Worm (Caenorhabditis elegans) whole organism, L4/young adult: ENCODE measurements around the gene wrt-6.

ENCODE experiments used
- W03F9.2 ChIP-seq: fragments of 150-350 bp; optimal IDR thresholded peaks from 2 replicates; lab custom pipeline; 2014; ENCODE audit warnings: missing biosample characterization, missing genetic modification characterization
- dao-5 ChIP-seq: sonication (generic microtip); optimal IDR thresholded peaks from 2 replicates; lab custom pipeline; 2016; ENCODE audit warnings: missing genotype, missing genetic modification characterization, moderate library complexity, missing compliant biosample characterization
- him-1 ChIP-seq: sonication (generic microtip); optimal IDR thresholded peaks from 2 replicates; lab custom pipeline; 2016; ENCODE audit warnings: missing genotype, missing genetic modification reagents, missing genetic modification characterization, missing compliant biosample characterization

- no peak for TF ChIP-seq dao-5 (tag; lab: Kevin White, UChicago)
- TF ChIP-seq him-1 (tag; lab: Kevin White, UChicago): no peak
- no peak for TF ChIP-seq W03F9.2 (tag; lab: Kevin White, UChicago)
Observed at ce11 chrX:3440308-3440707, 39.7 kb upstream of the wrt-6 start.
